Worm (Caenorhabditis elegans) whole organism, L4 larva: ENCODE results near the gene nas-11.

ENCODE experiments used
- D1046.2 ChIP-seq: fragments of 200-800 bp; sonication (Bioruptor generic); IDR thresholded peaks from 2 replicates; pipeline ENCODE4 v1.3.6; 2022; ENCODE audit warnings: missing genetic modification characterization, missing compliant biosample characterization
- F26F4.8 ChIP-seq: fragments of 200-800 bp; sonication (Bioruptor generic); conservative IDR thresholded peaks from 2 replicates; pipeline ENCODE4 v1.3.6; 2022; ENCODE audit warnings: missing genetic modification characterization, missing compliant biosample characterization
- T26A8.4 ChIP-seq: fragments of 200-800 bp; sonication (Bioruptor generic); IDR thresholded peaks from 2 replicates; pipeline ENCODE4 v1.3.6; 2022; ENCODE audit warnings: missing genetic modification characterization, missing compliant biosample characterization
- Y105C5A.15 ChIP-seq: fragments of 200-800 bp; sonication (Bioruptor generic); IDR thresholded peaks from 2 replicates; pipeline ENCODE4 v1.3.6; 2022; ENCODE audit warnings: missing genetic modification characterization, missing compliant biosample characterization
- Y48G9A.11 ChIP-seq: fragments of 200-800 bp; sonication (Bioruptor generic); IDR thresholded peaks from 2 replicates; pipeline ENCODE4 v1.3.6; 2022; ENCODE audit warnings: missing genetic modification reagents, missing genetic modification characterization, missing compliant biosample characterization
- Y75B8A.6 ChIP-seq: fragments of 200-800 bp; sonication (Bioruptor generic); IDR thresholded peaks from 2 replicates; pipeline ENCODE4 v1.3.6; 2022; ENCODE audit warnings: missing genetic modification reagents, missing genetic modification characterization, missing compliant biosample characterization
- ZK337.2 ChIP-seq: fragments of 200-800 bp; sonication (Bioruptor generic); IDR thresholded peaks from 2 replicates; pipeline ENCODE4 v1.3.6; 2022; ENCODE audit warnings: missing genetic modification reagents, missing genetic modification characterization, missing compliant biosample characterization
- aha-1 ChIP-seq: fragments of 150-350 bp; peaks from one replicate; lab custom pipeline; 2014; ENCODE audit warnings: missing biosample characterization, missing genetic modification characterization
- ama-1 ChIP-seq: fragments of 150-350 bp; optimal IDR thresholded peaks from 2 replicates; lab custom pipeline; 2014; ENCODE audit warnings: inconsistent platforms, mixed read lengths
- arid-1 ChIP-seq: fragments of 200-800 bp; sonication (Bioruptor generic); conservative IDR thresholded peaks from 2 replicates; pipeline ENCODE4 v1.3.6; 2022; ENCODE audit warnings: missing genetic modification reagents, missing genetic modification characterization, missing compliant biosample characterization
- ceh-20 ChIP-seq: fragments of 200-800 bp; sonication (Bioruptor generic); IDR thresholded peaks from 2 replicates; pipeline ENCODE4 v1.3.6; 2022; ENCODE audit warnings: missing genetic modification reagents, missing genetic modification characterization, missing compliant biosample characterization
- ceh-62 ChIP-seq: sonication (generic microtip); optimal IDR thresholded peaks from 2 replicates; lab custom pipeline; 2017; ENCODE audit warnings: missing biosample characterization, missing genetic modification characterization
- ceh-82 ChIP-seq: sonication (generic microtip); optimal IDR thresholded peaks from 2 replicates; lab custom pipeline; 2017; ENCODE audit warnings: missing biosample characterization, missing genetic modification characterization
- cey-2 ChIP-seq: sonication (generic microtip); optimal IDR thresholded peaks from 3 replicates; lab custom pipeline; 2017; ENCODE audit warnings: missing genetic modification characterization, mild to moderate bottlenecking, missing compliant biosample characterization, antibody characterized with exemption, borderline replicate concordance; ENCODE audit not compliant: insufficient read depth
- ctbp-1 ChIP-seq: fragments of 200-800 bp; sonication (Bioruptor generic); IDR thresholded peaks from 2 replicates; pipeline ENCODE4 v1.3.6; 2022; ENCODE audit warnings: missing genetic modification reagents, missing genetic modification characterization, missing compliant biosample characterization
- dmd-6 ChIP-seq: fragments of 200-800 bp; sonication (Bioruptor generic); IDR thresholded peaks from 2 replicates; pipeline ENCODE4 v1.3.6; 2022; ENCODE audit warnings: missing genetic modification reagents, missing genetic modification characterization, missing compliant biosample characterization
- dmd-8 ChIP-seq: fragments of 200-800 bp; sonication (Bioruptor generic); IDR thresholded peaks from 2 replicates; pipeline ENCODE4 v1.3.6; 2022; ENCODE audit warnings: missing genetic modification characterization, missing compliant biosample characterization
- dpl-1 ChIP-seq: fragments of 150-350 bp; optimal IDR thresholded peaks from 2 replicates; lab custom pipeline; 2014; ENCODE audit warnings: missing biosample characterization, missing genetic modification reagents, missing genetic modification characterization
- duxl-1 ChIP-seq: sonication (generic microtip); optimal IDR thresholded peaks from 2 replicates; lab custom pipeline; 2016; ENCODE audit warnings: mild to moderate bottlenecking, missing genetic modification characterization, moderate library complexity, missing compliant biosample characterization; ENCODE audit not compliant: poor library complexity
- dve-1 ChIP-seq: sonication (generic microtip); optimal IDR thresholded peaks from 2 replicates; lab custom pipeline; 2017; ENCODE audit warnings: antibody characterized with exemption, mild to moderate bottlenecking, missing genetic modification characterization, missing compliant biosample characterization; ENCODE audit not compliant: insufficient read depth
- egl-43 ChIP-seq: fragments of 200-800 bp; sonication (Bioruptor generic); IDR thresholded peaks from 2 replicates; pipeline ENCODE4 v1.3.6; 2022; ENCODE audit warnings: missing genetic modification reagents, missing genetic modification characterization, missing compliant biosample characterization
- fkh-10 ChIP-seq: fragments of 150-350 bp; optimal IDR thresholded peaks from 2 replicates; lab custom pipeline; 2014; ENCODE audit warnings: missing biosample characterization, missing genetic modification reagents, missing genetic modification characterization
- hlh-11 ChIP-seq: fragments of 200-800 bp; sonication (Bioruptor generic); optimal IDR thresholded peaks from 2 replicates; lab custom pipeline; 2018; ENCODE audit warnings: mild to moderate bottlenecking, missing genetic modification characterization, missing compliant biosample characterization
- hlh-30 ChIP-seq: sonication (generic microtip); optimal IDR thresholded peaks from 2 replicates; lab custom pipeline; 2017; ENCODE audit warnings: antibody characterized with exemption, mild to moderate bottlenecking, missing genetic modification characterization, missing compliant biosample characterization; ENCODE audit not compliant: insufficient read depth
- hmg-1.1 ChIP-seq: fragments of 200-800 bp; sonication (Bioruptor generic); IDR thresholded peaks from 2 replicates; pipeline ENCODE4 v1.3.6; 2022; ENCODE audit warnings: missing genetic modification reagents, missing genetic modification characterization, missing compliant biosample characterization
- jun-1 ChIP-seq: fragments of 150-350 bp; optimal IDR thresholded peaks from 2 replicates; lab custom pipeline; 2014; ENCODE audit warnings: missing biosample characterization, missing genetic modification reagents, missing genetic modification characterization
- lim-7 ChIP-seq: fragments of 200-800 bp; sonication (Bioruptor generic); IDR thresholded peaks from 2 replicates; pipeline ENCODE4 v1.3.6; 2022; ENCODE audit warnings: missing genetic modification characterization, missing compliant biosample characterization
- lin-15B ChIP-seq: fragments of 150-350 bp; sonication (generic microtip); optimal IDR thresholded peaks from 3 replicates; lab custom pipeline; 2014; ENCODE audit warnings: missing biosample characterization, missing genetic modification characterization
- lin-38 ChIP-seq: fragments of 200-800 bp; sonication (Bioruptor generic); IDR thresholded peaks from 2 replicates; pipeline ENCODE4 v1.3.6; 2022; ENCODE audit warnings: missing genetic modification reagents, missing genetic modification characterization, missing compliant biosample characterization
- lir-3 ChIP-seq: sonication (generic microtip); optimal IDR thresholded peaks from 2 replicates; lab custom pipeline; 2016; ENCODE audit warnings: mild to moderate bottlenecking, missing genetic modification characterization, missing compliant biosample characterization
- madf-9 ChIP-seq: fragments of 200-800 bp; sonication (Bioruptor generic); conservative IDR thresholded peaks from 2 replicates; pipeline ENCODE4 v1.3.6; 2022; ENCODE audit warnings: missing genetic modification reagents, missing genetic modification characterization, missing compliant biosample characterization
- mxl-2 ChIP-seq: fragments of 200-800 bp; sonication (Bioruptor generic); conservative IDR thresholded peaks from 2 replicates; pipeline ENCODE4 v1.3.6; 2022; ENCODE audit warnings: missing genetic modification reagents, missing genetic modification characterization, missing compliant biosample characterization
- mxl-3 ChIP-seq: fragments of 200-800 bp; sonication (Bioruptor generic); optimal IDR thresholded peaks from 2 replicates; lab custom pipeline; 2018; ENCODE audit warnings: mild to moderate bottlenecking, missing genetic modification characterization, missing compliant biosample characterization
- nhr-10 ChIP-seq: fragments of 150-350 bp; optimal IDR thresholded peaks from 2 replicates; lab custom pipeline; 2014; ENCODE audit warnings: missing biosample characterization, missing genetic modification characterization
- nhr-11 ChIP-seq: fragments of 150-350 bp; optimal IDR thresholded peaks from 2 replicates; lab custom pipeline; 2014; ENCODE audit warnings: missing biosample characterization, missing genetic modification characterization
- nhr-48 ChIP-seq: sonication (generic microtip); optimal IDR thresholded peaks from 2 replicates; lab custom pipeline; 2016; ENCODE audit warnings: mild to moderate bottlenecking, missing genetic modification characterization, missing compliant biosample characterization
- nhr-6 ChIP-seq: fragments of 150-350 bp; optimal IDR thresholded peaks from 2 replicates; lab custom pipeline; 2014; ENCODE audit warnings: missing biosample characterization, missing genetic modification characterization
- pha-4 ChIP-seq, 2 experiments: fragments of 150-350 bp in 1 of 2; fragments of 200-800 bp in 1 of 2; sonication (Bioruptor generic) in 1 of 2; IDR thresholded peaks in 1 of 2; optimal IDR thresholded peaks in 1 of 2; 2 replicates each; pipeline versions ENCODE4 v1.3.6 to Lab custom; 2014 to 2022; ENCODE audit warnings: missing genetic modification characterization in 2 of 2, missing genetic modification reagents in 2 of 2, missing biosample characterization in 1 of 2, missing compliant biosample characterization in 1 of 2
- php-3 ChIP-seq: fragments of 200-800 bp; sonication (Bioruptor generic); IDR thresholded peaks from 2 replicates; pipeline ENCODE4 v1.3.6; 2022; ENCODE audit warnings: missing genetic modification reagents, missing genetic modification characterization, missing compliant biosample characterization
- saeg-2 ChIP-seq: fragments of 200-800 bp; sonication (Bioruptor generic); IDR thresholded peaks from 2 replicates; pipeline ENCODE4 v1.3.6; 2022; ENCODE audit warnings: missing genetic modification reagents, missing genetic modification characterization, missing compliant biosample characterization
- set-16 ChIP-seq: fragments of 200-800 bp; sonication (Bioruptor generic); IDR thresholded peaks from 2 replicates; pipeline ENCODE4 v1.3.6; 2022; ENCODE audit warnings: missing genetic modification reagents, missing genetic modification characterization, missing compliant biosample characterization
- skn-1 ChIP-seq: fragments of 150-350 bp; optimal IDR thresholded peaks from 2 replicates; lab custom pipeline; 2014; ENCODE audit warnings: missing biosample characterization, missing genetic modification characterization
- spr-3 ChIP-seq: fragments of 200-800 bp; sonication (Bioruptor generic); optimal IDR thresholded peaks from 2 replicates; lab custom pipeline; 2018; ENCODE audit warnings: mild to moderate bottlenecking, missing genetic modification characterization, missing compliant biosample characterization
- tag-97 ChIP-seq: fragments of 200-800 bp; sonication (Bioruptor generic); IDR thresholded peaks from 2 replicates; pipeline ENCODE4 v1.3.6; 2022; ENCODE audit warnings: missing genetic modification characterization, missing compliant biosample characterization
- tra-1 ChIP-seq: fragments of 200-800 bp; sonication (Bioruptor generic); IDR thresholded peaks from 2 replicates; pipeline ENCODE4 v1.3.6; 2022; ENCODE audit warnings: missing genetic modification reagents, missing genetic modification characterization, missing compliant biosample characterization
- vab-7 ChIP-seq: fragments of 200-800 bp; sonication (Bioruptor generic); IDR thresholded peaks from 2 replicates; pipeline ENCODE4 v1.3.6; 2022; ENCODE audit warnings: missing genetic modification reagents, missing genetic modification characterization, missing compliant biosample characterization
- zfp-3 ChIP-seq: fragments of 200-800 bp; sonication (Bioruptor generic); conservative IDR thresholded peaks from 2 replicates; pipeline ENCODE4 v1.3.6; 2022; ENCODE audit warnings: missing genetic modification reagents, missing genetic modification characterization, missing compliant biosample characterization
- zip-2 ChIP-seq: fragments of 150-350 bp; optimal IDR thresholded peaks from 2 replicates; lab custom pipeline; 2014; ENCODE audit warnings: missing biosample characterization, missing genetic modification characterization
- ztf-11 ChIP-seq: fragments of 150-350 bp; optimal IDR thresholded peaks from 2 replicates; lab custom pipeline; 2014; ENCODE audit warnings: missing biosample characterization, missing genetic modification characterization

The nas-11 gene

DNA sequence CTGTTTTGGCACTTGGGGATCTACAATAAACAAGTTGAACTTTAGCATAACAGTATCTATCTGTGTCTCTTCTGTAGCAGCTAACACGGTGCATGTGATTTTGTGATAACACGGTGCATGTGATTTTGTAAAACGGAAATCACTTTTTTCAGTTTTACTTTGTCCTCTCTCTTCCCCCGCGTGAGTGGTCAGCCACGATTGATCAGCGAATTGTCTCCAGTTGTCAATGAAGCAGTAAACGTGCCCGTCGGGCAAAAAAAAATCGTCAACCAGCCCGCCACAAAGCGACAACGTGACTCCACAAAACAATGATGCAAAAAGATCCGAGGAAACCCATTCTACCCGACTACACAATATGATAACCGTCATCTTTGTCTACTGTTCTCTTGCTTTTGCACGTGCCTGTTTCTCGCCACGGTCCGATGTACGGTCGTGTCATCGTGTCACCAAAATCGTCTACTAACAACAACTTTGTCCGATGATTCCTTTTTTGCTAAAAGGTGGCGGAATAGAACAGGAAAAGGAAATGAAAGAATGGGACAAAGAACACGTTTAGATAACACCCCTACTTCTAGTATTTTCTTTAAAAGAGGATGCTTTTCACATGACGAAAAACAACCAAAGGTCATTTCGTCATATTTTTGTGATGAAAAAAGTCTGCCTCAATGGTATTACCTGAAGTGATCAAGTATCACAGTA is 35.9 kb downstream of the nas-11 start (continued):
- TF ChIP-seq madf-9 (GFP tag; lab: Robert Waterston, UW) (peak; percentile 52; the same call in 1 of the 2 replicates), hlh-30 (tag; lab: Kevin White, UChicago) (peak; percentile 88), ctbp-1 (GFP tag; lab: Robert Waterston, UW) (no peak), vab-7 (no peak), jun-1 (tag; lab: Kevin White, UChicago) (no peak), pha-4 (GFP tag; IDR thresholded peaks at IDR 0.05; lab: Robert Waterston, UW) (peak; percentile 70), pha-4 (tag; optimal IDR thresholded peaks at IDR 0.05; lab: Kevin White, UChicago) (peak; percentile 37), set-16 (GFP tag; lab: Robert Waterston, UW) (peak; percentile 64), zfp-3 (peak; percentile 78; the same call in 1 of the 2 replicates), mxl-2 (GFP tag; lab: Robert Waterston, UW) (peak; percentile 89), aha-1 (tag; lab: Kevin White, UChicago) (peak; percentile 99), lin-15B (tag; lab: Kevin White, UChicago) (no peak), ZK337.2 (GFP tag; lab: Robert Waterston, UW) (0 out of 2 replicates have a peak, but pooled peaks have one; percentile 26), spr-3 (GFP tag; lab: Kevin White, UChicago) (no peak), lir-3 (tag; lab: Kevin White, UChicago) (no peak), dpl-1 (peak; percentile 8), Y105C5A.15 (GFP tag; lab: Robert Waterston, UW) (0 out of 2 replicates have a peak, but pooled peaks have one; percentile 18), saeg-2 (GFP tag; lab: Robert Waterston, UW) (peak; percentile 82), arid-1 (GFP tag; lab: Robert Waterston, UW) (no peak), nhr-10 (no peak), php-3 (GFP tag; lab: Robert Waterston, UW) (peak; percentile 84), tag-97 (GFP tag; lab: Robert Waterston, UW) (no peak), ceh-20 (GFP tag; lab: Robert Waterston, UW) (peak; percentile 84), nhr-48 (peak; percentile 98), ztf-11 (no peak), duxl-1 (peak; percentile 21), dmd-8 (GFP tag; lab: Robert Waterston, UW) (no peak), dve-1 (tag; lab: Kevin White, UChicago) (peak; percentile 82), hmg-1.1 (GFP tag; lab: Robert Waterston, UW) (peak; percentile 28), tra-1 (GFP tag; lab: Robert Waterston, UW) (peak; percentile 89), Y48G9A.11 (GFP tag; lab: Robert Waterston, UW) (no peak), egl-43 (GFP tag; lab: Robert Waterston, UW) (no peak), zip-2 (tag; lab: Kevin White, UChicago) (peak; percentile 41), nhr-11 (tag; lab: Kevin White, UChicago) (peak; percentile 26), lim-7 (GFP tag; lab: Robert Waterston, UW) (no peak), lin-38 (GFP tag; lab: Robert Waterston, UW) (no peak), mxl-3 (GFP tag; lab: Kevin White, UChicago) (peak; percentile 94), Y75B8A.6 (no peak), nhr-6 (tag; lab: Kevin White, UChicago) (peak; percentile 62), ceh-62 (tag; lab: Kevin White, UChicago) (no peak), skn-1 (tag; lab: Kevin White, UChicago) (no peak), D1046.2 (0 out of 2 replicates have a peak, but pooled peaks have one; percentile 31), ama-1 (lab: Kevin White, UChicago) (no peak), cey-2 (peak; percentile 75), fkh-10 (no peak), hlh-11 (tag; lab: Kevin White, UChicago) (peak; percentile 99), F26F4.8 (no peak), dmd-6 (peak; percentile 96), ceh-82 (tag; lab: Kevin White, UChicago) (no peak), T26A8.4 (peak; percentile 73)
